Fruit fly (Drosophila melanogaster) whole organism, embryonic: ENCODE measurements around the gene Apoltp.

ENCODE experiments used
- Adf1 ChIP-seq: fragments of 200-800 bp; sonication (Bioruptor generic); IDR thresholded peaks from 2 replicates; pipeline ENCODE4 v1.3.6; 2022; ENCODE audit warnings: missing biosample characterization, missing genetic modification characterization
- Atf-2 ChIP-seq: fragments of 200-800 bp; sonication (Bioruptor generic); optimal IDR thresholded peaks from 2 replicates; lab custom pipeline; 2016; ENCODE audit warnings: missing biosample characterization, missing genetic modification characterization
- B-H2 ChIP-seq: fragments of 200-800 bp; sonication (Bioruptor generic); optimal IDR thresholded peaks from 2 replicates; lab custom pipeline; 2018; ENCODE audit warnings: missing biosample characterization, mild to moderate bottlenecking, missing genetic modification characterization
- CG10543 ChIP-seq: fragments of 200-800 bp; sonication (Bioruptor generic); optimal IDR thresholded peaks from 3 replicates; lab custom pipeline; 2017; ENCODE audit warnings: missing biosample characterization, mild to moderate bottlenecking, missing genetic modification characterization, moderate library complexity
- CG12071 ChIP-seq: fragments of 200-800 bp; sonication (Bioruptor generic); optimal IDR thresholded peaks from 3 replicates; lab custom pipeline; 2018; ENCODE audit warnings: missing biosample characterization, mild to moderate bottlenecking, missing genetic modification characterization
- CG13296 ChIP-seq: fragments of 200-800 bp; sonication (Bioruptor generic); optimal IDR thresholded peaks from 3 replicates; lab custom pipeline; 2018; ENCODE audit warnings: missing biosample characterization, mild to moderate bottlenecking, missing genetic modification characterization
- CG2199 ChIP-seq: fragments of 200-800 bp; sonication (Bioruptor generic); IDR thresholded peaks from 3 replicates; pipeline ENCODE4 v1.3.6; 2022; ENCODE audit warnings: missing biosample characterization, missing genetic modification characterization
- CG2202 ChIP-seq: fragments of 200-800 bp; sonication (Bioruptor generic); optimal IDR thresholded peaks from 2 replicates; lab custom pipeline; 2018; ENCODE audit warnings: missing biosample characterization, mild to moderate bottlenecking, missing genetic modification characterization
- CG3163 ChIP-seq: fragments of 200-800 bp; sonication (Bioruptor generic); optimal IDR thresholded peaks from 3 replicates; lab custom pipeline; 2016; ENCODE audit warnings: missing biosample characterization, missing genetic modification characterization
- CG32532 ChIP-seq: fragments of 200-800 bp; sonication (Bioruptor generic); IDR thresholded peaks from 2 replicates; pipeline ENCODE4 v1.3.6; 2022; ENCODE audit warnings: missing biosample characterization, missing genetic modification characterization
- CG32767 ChIP-seq: fragments of 200-800 bp; sonication (Bioruptor generic); IDR thresholded peaks from 2 replicates; pipeline ENCODE4 v1.3.6; 2022; ENCODE audit warnings: missing biosample characterization, missing genetic modification characterization
- CG7786 ChIP-seq: fragments of 200-800 bp; sonication (Bioruptor generic); optimal IDR thresholded peaks from 2 replicates; lab custom pipeline; 2016; ENCODE audit warnings: missing biosample characterization, missing genetic modification characterization
- CG7987 ChIP-seq: fragments of 200-800 bp; sonication (Bioruptor generic); optimal IDR thresholded peaks from 2 replicates; lab custom pipeline; 2018; ENCODE audit warnings: missing biosample characterization, mild to moderate bottlenecking, missing genetic modification characterization, moderate library complexity
- CG8478 ChIP-seq: fragments of >200 bp; optimal IDR thresholded peaks from 2 replicates; lab custom pipeline; 2018
- CG9727 ChIP-seq: fragments of 200-800 bp; sonication (Bioruptor generic); optimal IDR thresholded peaks from 3 replicates; lab custom pipeline; 2017; ENCODE audit warnings: missing biosample characterization, mild to moderate bottlenecking, missing genetic modification characterization
- Camta ChIP-seq: fragments of 200-800 bp; sonication (Bioruptor generic); optimal IDR thresholded peaks from 2 replicates; lab custom pipeline; 2016; ENCODE audit warnings: missing biosample characterization, missing genetic modification characterization
- Drgx ChIP-seq: fragments of 200-800 bp; sonication (Bioruptor generic); IDR thresholded peaks from 2 replicates; pipeline ENCODE4 v1.3.6; 2022; ENCODE audit warnings: missing biosample characterization, missing genetic modification characterization
- H15 ChIP-seq: fragments of 200-800 bp; sonication (Bioruptor generic); IDR thresholded peaks from 3 replicates; pipeline ENCODE4 v1.3.6; 2022; ENCODE audit warnings: missing biosample characterization, missing genetic modification characterization
- Lpt ChIP-seq: fragments of >200 bp; optimal IDR thresholded peaks from 2 replicates; lab custom pipeline; 2018; ENCODE audit warnings: missing biosample characterization, missing genetic modification characterization
- Med ChIP-seq: fragments of 200-800 bp; sonication (Bioruptor generic); peaks from one replicate; lab custom pipeline; 2016; ENCODE audit warnings: missing biosample characterization, missing genetic modification characterization, mild to moderate bottlenecking, inconsistent platforms, moderate library complexity
- NC2α ChIP-seq: fragments of 200-800 bp; sonication (Bioruptor generic); optimal IDR thresholded peaks from 2 replicates; lab custom pipeline; 2016; ENCODE audit warnings: missing biosample characterization, missing genetic modification characterization
- Pdp1 ChIP-seq, 2 experiments: fragments of 200-800 bp; sonication (Bioruptor generic); optimal IDR thresholded peaks; 3 replicates each; lab custom pipeline; 2016; ENCODE audit warnings: missing biosample characterization in 2 of 2, missing genetic modification characterization in 2 of 2, mild to moderate bottlenecking in 1 of 2, moderate library complexity in 1 of 2
- Rfx ChIP-seq: fragments of 200-800 bp; sonication (Bioruptor generic); IDR thresholded peaks from 2 replicates; pipeline ENCODE4 v1.3.6; 2022; ENCODE audit warnings: missing biosample characterization, missing genetic modification characterization
- Side ChIP-seq: fragments of 200-800 bp; sonication (Bioruptor generic); optimal IDR thresholded peaks from 2 replicates; lab custom pipeline; 2016; ENCODE audit warnings: missing biosample characterization, missing genetic modification characterization
- Sox100B ChIP-seq: fragments of 200-800 bp; sonication (Bioruptor generic); optimal IDR thresholded peaks from 3 replicates; lab custom pipeline; 2018; ENCODE audit warnings: missing biosample characterization, mild to moderate bottlenecking, missing genetic modification characterization
- Xrp1 ChIP-seq: fragments of 200-800 bp; sonication (Bioruptor generic); IDR thresholded peaks from 2 replicates; pipeline ENCODE4 v1.3.6; 2022; ENCODE audit warnings: missing biosample characterization, missing genetic modification characterization
- abd-A ChIP-seq: fragments of 200-800 bp; sonication (Bioruptor generic); optimal IDR thresholded peaks from 3 replicates; lab custom pipeline; 2019; ENCODE audit warnings: missing biosample characterization, mild to moderate bottlenecking, missing genetic modification characterization, moderate library complexity
- az2 ChIP-seq: fragments of 200-800 bp; sonication (Bioruptor generic); optimal IDR thresholded peaks from 3 replicates; lab custom pipeline; 2016; ENCODE audit warnings: missing biosample characterization, missing genetic modification characterization
- bbx ChIP-seq: fragments of 200-800 bp; sonication (Bioruptor generic); IDR thresholded peaks from 2 replicates; pipeline ENCODE4 v1.3.6; 2022; ENCODE audit warnings: missing biosample characterization, missing genetic modification characterization; ENCODE audit not compliant: partially characterized antibody
- bcd ChIP-seq: fragments of 200-800 bp; sonication (Bioruptor generic); optimal IDR thresholded peaks from 2 replicates; lab custom pipeline; 2017; ENCODE audit warnings: missing biosample characterization, mild to moderate bottlenecking, missing genetic modification characterization
- chinmo ChIP-seq: fragments of 200-800 bp; sonication (Bioruptor generic); IDR thresholded peaks from 4 replicates; pipeline ENCODE4 v1.3.6; 2022; ENCODE audit warnings: missing biosample characterization, missing genetic modification characterization; ENCODE audit not compliant: partially characterized antibody
- crol ChIP-seq: fragments of 200-800 bp; sonication (Bioruptor generic); IDR thresholded peaks from 2 replicates; pipeline ENCODE4 v1.3.6; 2022; ENCODE audit warnings: missing biosample characterization, missing genetic modification characterization
- cwo ChIP-seq: fragments of 200-800 bp; sonication (Bioruptor generic); optimal IDR thresholded peaks from 3 replicates; lab custom pipeline; 2017; ENCODE audit warnings: missing biosample characterization, missing genetic modification characterization, mild to moderate bottlenecking, moderate library complexity, missing genetic modification reagents
- grau ChIP-seq: fragments of 200-800 bp; optimal IDR thresholded peaks from 3 replicates; lab custom pipeline; 2019; ENCODE audit warnings: missing biosample characterization, mild to moderate bottlenecking, missing genetic modification characterization, moderate library complexity
- lab ChIP-seq: fragments of 200-800 bp; sonication (Bioruptor generic); optimal IDR thresholded peaks from 3 replicates; lab custom pipeline; 2017; ENCODE audit warnings: missing biosample characterization, missing genetic modification characterization, mild to moderate bottlenecking, moderate library complexity, missing genetic modification reagents
- nom ChIP-seq: fragments of 200-800 bp; sonication (Bioruptor generic); optimal IDR thresholded peaks from 2 replicates; lab custom pipeline; 2017; ENCODE audit warnings: missing biosample characterization, missing genetic modification characterization, mild to moderate bottlenecking, moderate library complexity, missing genetic modification reagents
- odd ChIP-seq: fragments of 200-800 bp; sonication (Bioruptor generic); optimal IDR thresholded peaks from 2 replicates; lab custom pipeline; 2017; ENCODE audit warnings: missing biosample characterization, mild to moderate bottlenecking, missing genetic modification characterization
- onecut ChIP-seq: fragments of 200-800 bp; sonication (Bioruptor generic); IDR thresholded peaks from 2 replicates; pipeline ENCODE4 v1.3.6; 2022; ENCODE audit warnings: missing biosample characterization, missing genetic modification characterization
- rib ChIP-seq: fragments of 200-800 bp; sonication (Bioruptor generic); IDR thresholded peaks from 2 replicates; pipeline ENCODE4 v1.3.6; 2022; ENCODE audit warnings: missing biosample characterization, missing genetic modification characterization
- so ChIP-seq: fragments of 200-800 bp; sonication (Bioruptor generic); IDR thresholded peaks from 3 replicates; pipeline ENCODE4 v1.3.6; 2022; ENCODE audit warnings: missing biosample characterization, missing genetic modification characterization
- sqz ChIP-seq: fragments of 200-800 bp; sonication (Bioruptor generic); optimal IDR thresholded peaks from 3 replicates; lab custom pipeline; 2018; ENCODE audit warnings: missing biosample characterization, mild to moderate bottlenecking, missing genetic modification characterization
- ssp ChIP-seq: fragments of 200-800 bp; sonication (Bioruptor generic); IDR thresholded peaks from 2 replicates; pipeline ENCODE4 v1.3.6; 2022; ENCODE audit warnings: missing biosample characterization, missing genetic modification characterization
- sug ChIP-seq: fragments of 200-800 bp; optimal IDR thresholded peaks from 2 replicates; lab custom pipeline; 2019; ENCODE audit warnings: missing biosample characterization, mild to moderate bottlenecking, missing genetic modification characterization, moderate library complexity
- tio ChIP-seq: fragments of 200-800 bp; sonication (Bioruptor generic); optimal IDR thresholded peaks from 2 replicates; lab custom pipeline; 2017; ENCODE audit warnings: missing biosample characterization, missing genetic modification characterization, inconsistent platforms
- ttk ChIP-seq: fragments of 200-800 bp; sonication (Bioruptor generic); IDR thresholded peaks from 2 replicates; pipeline ENCODE4 v2.1.2; 2022; ENCODE audit warnings: missing biosample characterization, missing genetic modification characterization
- wek ChIP-seq: fragments of 200-800 bp; sonication (Bioruptor generic); optimal IDR thresholded peaks from 3 replicates; lab custom pipeline; 2018; ENCODE audit warnings: missing biosample characterization, mild to moderate bottlenecking, missing genetic modification characterization, moderate library complexity
- zf30C ChIP-seq: fragments of 200-800 bp; sonication (Bioruptor generic); optimal IDR thresholded peaks from 3 replicates; lab custom pipeline; 2018; ENCODE audit warnings: missing biosample characterization, mild to moderate bottlenecking, missing genetic modification characterization

Gene Apoltp

DNA sequence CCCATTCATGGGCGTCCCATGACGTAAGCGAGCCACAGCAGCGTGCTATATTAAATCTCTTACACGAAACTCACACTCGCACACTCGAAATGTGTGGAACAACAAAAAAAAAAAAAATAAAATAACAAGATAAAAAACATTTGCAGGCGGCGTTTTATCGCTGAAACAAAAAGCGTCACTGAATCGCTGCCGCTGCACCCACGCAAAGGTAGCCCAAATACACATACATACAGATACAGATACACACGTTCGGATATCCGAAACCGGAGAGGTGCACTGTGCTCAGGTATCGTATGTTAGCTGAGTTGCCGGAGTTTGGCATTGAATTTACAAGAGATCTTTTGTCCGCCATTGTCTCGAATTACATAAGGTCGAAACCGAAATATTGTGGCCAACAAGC is 52.0 kb downstream of the Apoltp start (continued):
- TF ChIP-seq crol (GFP tag; lab: Robert Waterston, UW) (peak; percentile 2; the same call in 1 of the 2 replicates), CG2202 (no peak), Rfx (GFP tag; lab: Robert Waterston, UW) (0 out of 2 replicates have a peak, but pooled peaks have one; percentile 36), ttk (GFP tag; lab: Robert Waterston, UW) (no peak), so (peak; percentile 76; the same call in 1 of the 3 replicates), odd (GFP tag; lab: Kevin White, UChicago) (no peak), Sox100B (GFP tag; lab: Kevin White, UChicago) (no peak), H15 (GFP tag; lab: Robert Waterston, UW) (0 out of 3 replicates have a peak, but pooled peaks have one; percentile 41), CG10543 (GFP tag; lab: Kevin White, UChicago) (peak; percentile 24), chinmo (GFP tag; lab: Robert Waterston, UW) (peak; percentile 76; the same call in 2 of the 4 replicates), sqz (GFP tag; lab: Kevin White, UChicago) (peak; percentile 62), sug (tag; lab: Kevin White, UChicago) (peak; percentile 17), Camta (GFP tag; lab: Kevin White, UChicago) (no peak)

DNA sequence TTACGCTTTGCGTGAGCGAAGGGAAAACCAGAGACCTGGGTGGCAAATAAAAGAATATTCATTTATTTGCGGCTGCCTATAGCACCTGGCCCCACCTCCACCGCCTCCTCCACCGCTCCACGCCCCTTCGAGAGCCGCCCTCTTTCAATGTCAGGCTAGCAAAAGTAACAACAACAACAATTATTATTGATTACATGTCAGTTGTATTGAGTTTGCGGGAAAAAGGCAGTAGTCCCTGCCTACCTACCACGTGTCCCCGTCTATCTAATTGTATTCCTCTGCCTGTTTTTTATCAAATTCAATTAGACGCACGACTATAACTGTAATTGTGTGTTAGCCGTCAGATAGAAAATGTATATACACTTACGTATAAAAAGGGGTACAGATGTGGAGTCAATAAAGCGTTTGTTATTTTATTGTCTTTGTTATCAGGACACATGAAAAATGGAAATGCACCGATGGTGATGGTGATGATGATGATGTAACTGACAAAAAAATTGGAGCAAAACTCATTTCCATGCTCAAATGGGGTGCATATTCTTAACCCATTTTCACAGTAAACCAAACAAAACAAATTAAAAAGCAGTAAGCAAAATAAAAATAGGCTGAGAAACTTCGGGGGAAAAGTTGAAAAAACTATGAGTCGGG is 56.7 kb downstream of the Apoltp start:
- no peak for TF ChIP-seq ssp (GFP tag; lab: Robert Waterston, UW)
- TF ChIP-seq CG7786 (GFP tag; lab: Kevin White, UChicago): no peak
- TF ChIP-seq lab (GFP tag; lab: Kevin White, UChicago): peak; percentile 86
- TF ChIP-seq Pdp1 (GFP tag; optimal IDR thresholded peaks at IDR 0.05; lab: Kevin White, UChicago): peak in 1 of 2 experiments; percentile 58
- peak; percentile 58 for TF ChIP-seq Med (GFP tag; lab: Kevin White, UChicago)
- TF ChIP-seq Drgx: no peak
- TF ChIP-seq onecut (GFP tag; lab: Robert Waterston, UW): no peak
- TF ChIP-seq CG32532 (GFP tag; lab: Robert Waterston, UW): peak; percentile 43; the same call in 1 of the 2 replicates
- TF ChIP-seq abd-A (tag; lab: Kevin White, UChicago): no peak
- TF ChIP-seq Adf1 (GFP tag; lab: Robert Waterston, UW): no peak
- no peak for TF ChIP-seq CG8478 (lab: Kevin White, UChicago)
- TF ChIP-seq CG2199 (GFP tag; lab: Robert Waterston, UW): no peak
- TF ChIP-seq so: no peak
- TF ChIP-seq NC2α (GFP tag; lab: Kevin White, UChicago): no peak
- no peak for TF ChIP-seq az2 (GFP tag; lab: Kevin White, UChicago)
- TF ChIP-seq CG3163 (GFP tag; lab: Kevin White, UChicago): no peak
- TF ChIP-seq zf30C (GFP tag; lab: Kevin White, UChicago): no peak
- no peak for TF ChIP-seq grau (tag; lab: Kevin White, UChicago)
- TF ChIP-seq chinmo (GFP tag; lab: Robert Waterston, UW): 0 out of 4 replicates have a peak, but pooled peaks have one; percentile 16
- no peak for TF ChIP-seq Xrp1 (GFP tag; lab: Robert Waterston, UW)
- TF ChIP-seq rib (GFP tag; lab: Robert Waterston, UW): 0 out of 2 replicates have a peak, but pooled peaks have one; percentile 12
- no peak for TF ChIP-seq nom
- TF ChIP-seq cwo: peak; percentile 13

DNA sequence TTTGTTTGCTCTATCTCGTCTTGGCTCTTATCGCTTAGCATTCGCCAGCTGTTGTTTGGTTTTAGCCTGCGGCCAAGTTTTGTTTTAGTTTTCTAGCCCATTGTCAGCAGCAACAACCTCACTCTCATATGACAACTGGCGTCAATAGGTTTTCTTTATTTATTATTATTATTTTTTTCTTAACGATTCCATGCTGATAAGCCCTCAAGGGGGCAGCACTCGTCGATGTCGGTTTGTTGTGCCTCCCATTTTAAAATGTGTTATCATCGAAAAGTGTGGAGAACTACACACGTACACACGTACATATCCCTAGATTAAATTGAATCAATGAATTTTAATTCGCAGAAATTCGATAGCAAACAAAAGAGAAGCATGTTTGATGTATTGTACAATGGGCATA is 57.3 kb downstream of the Apoltp start:
- no peak for TF ChIP-seq bcd
- TF ChIP-seq Side: no peak
- no peak for TF ChIP-seq CG7987 (GFP tag; lab: Kevin White, UChicago)
- TF ChIP-seq Atf-2 (GFP tag; lab: Kevin White, UChicago): no peak
- TF ChIP-seq Xrp1 (GFP tag; lab: Robert Waterston, UW): no peak
- TF ChIP-seq Lpt (GFP tag; lab: Kevin White, UChicago): no peak
- TF ChIP-seq CG13296: no peak
- no peak for TF ChIP-seq CG12071 (GFP tag; lab: Kevin White, UChicago)
- TF ChIP-seq CG32767: no peak
- TF ChIP-seq CG9727 (GFP tag; lab: Kevin White, UChicago): no peak
- TF ChIP-seq sug (tag; lab: Kevin White, UChicago): peak; percentile 91
- TF ChIP-seq tio: no peak
- TF ChIP-seq wek (GFP tag; lab: Kevin White, UChicago): no peak
- TF ChIP-seq B-H2 (GFP tag; lab: Kevin White, UChicago): no peak
- TF ChIP-seq chinmo (GFP tag; lab: Robert Waterston, UW): 0 out of 4 replicates have a peak, but pooled peaks have one; percentile 18
- no peak for TF ChIP-seq bbx
